Fruit fly (Drosophila melanogaster) whole organism, adult: Measurements from ENCODE around the gene CG18294.
A peak's percentile ranks its signal among the peaks of the same experiment; 100 is the strongest.
"Not testable (repeated sequence)": the region's sequence is repeated elsewhere in the genome, so short reads cannot be mapped to it uniquely, and the experiment has no call there.

Source experiments
- CG11617 ChIP-seq: fragments of 200-800 bp; sonication (Bioruptor generic); optimal IDR thresholded peaks from 2 replicates; lab custom pipeline; 2017; ENCODE audit warnings: mild to moderate bottlenecking, missing biosample characterization, missing genetic modification reagents, missing genetic modification characterization
- CG12768 ChIP-seq: fragments of 200-800 bp; sonication (Bioruptor generic); optimal IDR thresholded peaks from 2 replicates; lab custom pipeline; 2017; ENCODE audit warnings: missing biosample characterization, missing genetic modification characterization, mild to moderate bottlenecking, moderate library complexity, missing genetic modification reagents
- CG14711 ChIP-seq: fragments of 200-800 bp; sonication (Bioruptor generic); optimal IDR thresholded peaks from 2 replicates; lab custom pipeline; 2018; ENCODE audit warnings: missing biosample characterization, mild to moderate bottlenecking, missing genetic modification characterization, moderate library complexity
- CG1620 ChIP-seq: fragments of 200-800 bp; sonication (Bioruptor generic); optimal IDR thresholded peaks from 2 replicates; lab custom pipeline; 2016; ENCODE audit warnings: missing biosample characterization, missing genetic modification characterization
- CG33017 ChIP-seq: fragments of 200-800 bp; sonication (Bioruptor generic); optimal IDR thresholded peaks from 2 replicates; lab custom pipeline; 2018; ENCODE audit warnings: missing biosample characterization, mild to moderate bottlenecking, missing genetic modification characterization, moderate library complexity
- CG5204 ChIP-seq: fragments of 200-800 bp; sonication (Bioruptor generic); optimal IDR thresholded peaks from 2 replicates; lab custom pipeline; 2016; ENCODE audit warnings: missing biosample characterization, missing genetic modification characterization
- CG7045 ChIP-seq: fragments of 200-800 bp; sonication (Bioruptor generic); optimal IDR thresholded peaks from 2 replicates; lab custom pipeline; 2017; ENCODE audit warnings: missing biosample characterization, mild to moderate bottlenecking, missing genetic modification characterization
- CG7101 ChIP-seq: fragments of 200-800 bp; sonication (Bioruptor generic); optimal IDR thresholded peaks from 2 replicates; lab custom pipeline; 2018; ENCODE audit warnings: missing biosample characterization, mild to moderate bottlenecking, missing genetic modification characterization, moderate library complexity
- Clk ChIP-seq: fragments of 200-800 bp; sonication (Bioruptor generic); optimal IDR thresholded peaks from 2 replicates; lab custom pipeline; 2017; ENCODE audit warnings: missing biosample characterization, missing genetic modification characterization
- Crg-1 ChIP-seq: fragments of 200-800 bp; sonication (Bioruptor generic); optimal IDR thresholded peaks from 2 replicates; lab custom pipeline; 2016; ENCODE audit warnings: missing biosample characterization, missing genetic modification characterization
- Hr96 ChIP-seq: fragments of 200-800 bp; sonication (Bioruptor generic); optimal IDR thresholded peaks from 2 replicates; lab custom pipeline; 2016; ENCODE audit warnings: missing biosample characterization, missing genetic modification characterization
- Mnt ChIP-seq: fragments of 200-800 bp; sonication (Bioruptor generic); optimal IDR thresholded peaks from 2 replicates; lab custom pipeline; 2016; ENCODE audit warnings: missing biosample characterization, mild to moderate bottlenecking, missing genetic modification characterization
- bab1 ChIP-seq: fragments of 200-800 bp; sonication (Bioruptor generic); optimal IDR thresholded peaks from 3 replicates; lab custom pipeline; 2019; ENCODE audit warnings: missing biosample characterization, mild to moderate bottlenecking, missing genetic modification characterization, moderate library complexity
- cic ChIP-seq: fragments of 200-800 bp; sonication (Bioruptor generic); optimal IDR thresholded peaks from 2 replicates; lab custom pipeline; 2017; ENCODE audit warnings: missing biosample characterization, mild to moderate bottlenecking, missing genetic modification characterization, moderate library complexity
- cnc ChIP-seq, 2 experiments: fragments of >200 bp; optimal IDR thresholded peaks; 2 replicates each; lab custom pipeline; 2017
- kay ChIP-seq: fragments of 200-800 bp; sonication (Bioruptor generic); peaks from one replicate; lab custom pipeline; 2016; ENCODE audit warnings: missing biosample characterization, missing genetic modification characterization, borderline replicate concordance
- ovo ChIP-seq: fragments of 200-800 bp; sonication (Bioruptor generic); optimal IDR thresholded peaks from 2 replicates; lab custom pipeline; 2016; ENCODE audit warnings: missing biosample characterization, missing genetic modification characterization
- pad ChIP-seq: fragments of 200-800 bp; sonication (Bioruptor generic); optimal IDR thresholded peaks from 3 replicates; lab custom pipeline; 2017; ENCODE audit warnings: missing biosample characterization, missing genetic modification characterization, mild to moderate bottlenecking, moderate library complexity, missing genetic modification reagents
- tj ChIP-seq: fragments of 200-800 bp; sonication (Bioruptor generic); optimal IDR thresholded peaks from 3 replicates; lab custom pipeline; 2017; ENCODE audit warnings: missing biosample characterization, mild to moderate bottlenecking, missing genetic modification characterization, moderate library complexity
- toe ChIP-seq: fragments of 200-800 bp; sonication (Bioruptor generic); optimal IDR thresholded peaks from 2 replicates; lab custom pipeline; 2016; ENCODE audit warnings: missing biosample characterization, missing genetic modification characterization

CG18294 gene

dm6 chr3L:19496600-19496999 lies 21.2 kb upstream of the CG18294 start:
- TF ChIP-seq Clk (GFP tag; lab: Kevin White, UChicago) (no peak), CG12768 (no peak), CG11617 (no peak), CG33017 (tag; lab: Kevin White, UChicago) (no peak), CG5204 (GFP tag; lab: Kevin White, UChicago) (no peak), cnc (optimal IDR thresholded peaks at IDR 0.05; lab: Kevin White, UChicago) (no peak), Crg-1 (GFP tag; lab: Kevin White, UChicago) (no peak), CG7101 (tag; lab: Kevin White, UChicago) (no peak), tj (GFP tag; lab: Kevin White, UChicago) (no peak), kay (GFP tag; lab: Kevin White, UChicago) (no peak), bab1 (GFP tag; lab: Kevin White, UChicago) (no peak), pad (no peak), CG1620 (GFP tag; lab: Kevin White, UChicago) (no peak), cic (GFP tag; lab: Kevin White, UChicago) (no peak), CG7045 (GFP tag; lab: Kevin White, UChicago) (no peak), ovo (GFP tag; lab: Kevin White, UChicago) (no peak)

dm6 chr3L:19495991-19496588 lies 20.7 kb upstream of the CG18294 start:
- TF ChIP-seq CG12768 (peak; percentile 28), kay (GFP tag; lab: Kevin White, UChicago) (peak; percentile 81), Hr96 (no peak), CG7045 (GFP tag; lab: Kevin White, UChicago) (peak; percentile 60), Clk (GFP tag; lab: Kevin White, UChicago) (no peak), CG14711 (tag; lab: Kevin White, UChicago) (peak; percentile 27), cic (GFP tag; lab: Kevin White, UChicago) (peak; percentile 75), bab1 (GFP tag; lab: Kevin White, UChicago) (no peak), cnc (optimal IDR thresholded peaks at IDR 0.05; lab: Kevin White, UChicago) (no peak), pad (peak; percentile 9), tj (GFP tag; lab: Kevin White, UChicago) (peak; percentile 96), CG7101 (tag; lab: Kevin White, UChicago) (peak; percentile 10)

dm6 chr3L:19494954-19495353 lies 19.6 kb upstream of the CG18294 start:
- TF ChIP-seq toe (GFP tag; lab: Kevin White, UChicago) (no peak), kay (GFP tag; lab: Kevin White, UChicago) (no peak), CG12768 (no peak), CG5204 (GFP tag; lab: Kevin White, UChicago) (no peak), cic (GFP tag; lab: Kevin White, UChicago) (no peak), Mnt (GFP tag; lab: Kevin White, UChicago) (no peak), Hr96 (no peak), CG14711 (tag; lab: Kevin White, UChicago) (no peak), CG7045 (GFP tag; lab: Kevin White, UChicago) (no peak), CG7101 (tag; lab: Kevin White, UChicago) (no peak), cnc (optimal IDR thresholded peaks at IDR 0.05; lab: Kevin White, UChicago) (no peak), pad (no peak), CG1620 (GFP tag; lab: Kevin White, UChicago) (no peak), CG33017 (tag; lab: Kevin White, UChicago) (no peak), Crg-1 (GFP tag; lab: Kevin White, UChicago) (no peak), tj (GFP tag; lab: Kevin White, UChicago) (no peak), bab1 (GFP tag; lab: Kevin White, UChicago) (no peak)

DNA sequence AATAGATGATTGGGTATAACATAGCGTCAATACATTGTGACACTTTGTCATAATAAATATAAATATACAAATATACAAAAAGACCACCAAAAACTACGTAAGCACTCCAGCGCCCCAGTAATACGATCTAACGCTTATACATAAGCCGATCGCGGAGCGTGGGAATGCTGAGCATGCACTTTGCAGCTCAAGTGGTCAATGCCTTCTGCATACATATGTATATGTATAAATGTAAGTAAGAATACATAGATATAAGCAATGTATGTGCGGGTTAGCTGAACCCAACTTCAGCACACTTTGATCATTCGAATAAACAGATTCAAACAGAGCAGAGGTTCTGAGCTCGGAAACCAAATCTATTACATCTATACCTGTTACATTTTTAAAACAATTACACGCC lies 11.9 kb upstream of the CG18294 start, which contains the start of gene CG32212:
Gene CG32212 (plus strand): TSS at position 301 of the 400 bp plus-strand sequence.
- not testable (repeated sequence) for TF ChIP-seq Crg-1 (GFP tag; lab: Kevin White, UChicago); CG7101 (tag; lab: Kevin White, UChicago); tj (GFP tag; lab: Kevin White, UChicago)

- no peak for TF ChIP-seq pad
- no peak for TF ChIP-seq CG7101 (tag; lab: Kevin White, UChicago)
- TF ChIP-seq Crg-1 (GFP tag; lab: Kevin White, UChicago), result no peak
- no peak for TF ChIP-seq Clk (GFP tag; lab: Kevin White, UChicago)
- TF ChIP-seq CG7045 (GFP tag; lab: Kevin White, UChicago), result no peak
- no peak for TF ChIP-seq CG11617
- TF ChIP-seq CG14711 (tag; lab: Kevin White, UChicago), result no peak
- TF ChIP-seq Hr96, result no peak
- TF ChIP-seq bab1 (GFP tag; lab: Kevin White, UChicago), result no peak
- no peak for TF ChIP-seq toe (GFP tag; lab: Kevin White, UChicago)
Measured at dm6 chr3L:19486398-19486797, 11.0 kb upstream of the CG18294 start, which contains the start of gene brv1. TSS of gene brv1 (minus strand) at chr3L:19486498.

DNA sequence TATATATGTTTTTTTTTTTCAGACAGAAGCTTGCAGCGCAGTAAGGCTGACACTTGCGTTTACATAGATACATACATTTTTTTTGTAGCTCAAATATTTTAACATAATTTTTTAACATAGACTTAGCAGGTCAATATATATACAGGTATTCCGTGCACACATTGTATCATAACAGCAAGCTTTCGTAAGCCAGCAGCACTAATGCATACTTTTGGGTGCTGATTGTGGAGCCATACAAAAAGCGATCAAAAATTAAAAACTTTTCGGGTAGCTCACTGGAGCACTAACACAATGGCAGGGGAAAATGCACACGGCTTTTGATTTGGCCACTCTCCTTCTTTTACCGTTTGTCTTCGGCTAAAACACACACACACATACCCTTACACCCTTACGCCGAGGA lies 7.6 kb upstream of the CG18294 start:
- peak; percentile 49 for TF ChIP-seq kay (GFP tag; lab: Kevin White, UChicago)
- no peak for TF ChIP-seq Crg-1 (GFP tag; lab: Kevin White, UChicago)
